Worm (Caenorhabditis elegans) whole organism, L4/young adult: ENCODE measurements around the gene ugt-62.

Source experiments
- W03F9.2 ChIP-seq: fragments of 150-350 bp; optimal IDR thresholded peaks from 2 replicates; lab custom pipeline; 2014; ENCODE audit warnings: missing biosample characterization, missing genetic modification characterization
- dao-5 ChIP-seq: sonication (generic microtip); optimal IDR thresholded peaks from 2 replicates; lab custom pipeline; 2016; ENCODE audit warnings: missing genotype, missing genetic modification characterization, moderate library complexity, missing compliant biosample characterization
- him-1 ChIP-seq: sonication (generic microtip); optimal IDR thresholded peaks from 2 replicates; lab custom pipeline; 2016; ENCODE audit warnings: missing genotype, missing genetic modification reagents, missing genetic modification characterization, missing compliant biosample characterization

The ugt-62 gene

ce11 chrIII:4540604-4541003 is at the start of gene ugt-62:
TSS of gene ugt-62 (minus strand) at chrIII:4540623.
- TF ChIP-seq W03F9.2 (tag; lab: Kevin White, UChicago), result no peak
- TF ChIP-seq him-1, result no peak
- no peak for TF ChIP-seq dao-5 (tag; lab: Kevin White, UChicago)

ce11 chrIII:4587177-4587576 is 46.8 kb upstream of the ugt-62 start, which contains the start of the genes F35G12.7 and smc-4:
TSS of gene F35G12.7 (minus strand) at chrIII:4587330.
TSS of gene smc-4 (plus strand) at chrIII:4587501.
- no peak for TF ChIP-seq dao-5 (tag; lab: Kevin White, UChicago)
- TF ChIP-seq him-1, result no peak
- no peak for TF ChIP-seq W03F9.2 (tag; lab: Kevin White, UChicago)

- TF ChIP-seq dao-5 (tag; lab: Kevin White, UChicago), result no peak
- no peak for TF ChIP-seq W03F9.2 (tag; lab: Kevin White, UChicago)
- no peak for TF ChIP-seq him-1
Measured at ce11 chrIII:4584068-4584566, 43.7 kb upstream of the ugt-62 start, which contains the start of gene F35G12.5. TSS of gene F35G12.5 (plus strand) at chrIII:4584118.

ce11 chrIII:4581495-4581894 is 41.1 kb upstream of the ugt-62 start, which contains the start of gene F35G12.12:
TSS of gene F35G12.12 (plus strand) at chrIII:4581795.
- TF ChIP-seq dao-5 (tag; lab: Kevin White, UChicago) (no peak), W03F9.2 (tag; lab: Kevin White, UChicago) (no peak), him-1 (no peak)

ce11 chrIII:4578385-4578903 is 38.0 kb upstream of the ugt-62 start, which contains the start of the genes sel-5 and wdr-48:
TSS of gene sel-5 (minus strand) at chrIII:4578437.
TSS of gene wdr-48 (plus strand) at chrIII:4578853.
- TF ChIP-seq dao-5 (tag; lab: Kevin White, UChicago) (no peak), W03F9.2 (tag; lab: Kevin White, UChicago) (peak; percentile 48), him-1 (no peak)

ce11 chrIII:4568455-4568854 is 28.0 kb upstream of the ugt-62 start, which contains the start of gene idhg-1:
TSS of gene idhg-1 (plus strand) at chrIII:4568797.
- TF ChIP-seq dao-5 (tag; lab: Kevin White, UChicago), result peak; percentile 54
- TF ChIP-seq W03F9.2 (tag; lab: Kevin White, UChicago), result peak; percentile 80
- TF ChIP-seq him-1, result peak; percentile 66

ce11 chrIII:4568030-4568429 is 27.6 kb upstream of the ugt-62 start, which contains the start of gene mlcd-1:
TSS of gene mlcd-1 (minus strand) at chrIII:4568130.
- no peak for TF ChIP-seq him-1
- TF ChIP-seq dao-5 (tag; lab: Kevin White, UChicago), result no peak
- TF ChIP-seq W03F9.2 (tag; lab: Kevin White, UChicago), result no peak

- TF ChIP-seq W03F9.2 (tag; lab: Kevin White, UChicago) (peak; percentile 43), dao-5 (tag; lab: Kevin White, UChicago) (no peak)
Measured at ce11 chrIII:4562070-4562788, 21.8 kb upstream of the ugt-62 start, which contains the start of gene pan-1. TSS of gene pan-1 (plus strand) at chrIII:4562738.

ce11 chrIII:4561286-4561685 is 20.9 kb upstream of the ugt-62 start:
- TF ChIP-seq W03F9.2 (tag; lab: Kevin White, UChicago) (no peak), him-1 (no peak), dao-5 (tag; lab: Kevin White, UChicago) (no peak)

ce11 chrIII:4560393-4560890 is 20.0 kb upstream of the ugt-62 start:
- TF ChIP-seq W03F9.2 (tag; lab: Kevin White, UChicago) (peak; percentile 34), dao-5 (tag; lab: Kevin White, UChicago) (no peak), him-1 (peak; percentile 7)

- TF ChIP-seq W03F9.2 (tag; lab: Kevin White, UChicago), result no peak
- TF ChIP-seq dao-5 (tag; lab: Kevin White, UChicago), result no peak
- TF ChIP-seq him-1, result no peak
Measured at ce11 chrIII:4555345-4555744, 14.9 kb upstream of the ugt-62 start.

- TF ChIP-seq him-1, result no peak
- TF ChIP-seq W03F9.2 (tag; lab: Kevin White, UChicago), result no peak
- TF ChIP-seq dao-5 (tag; lab: Kevin White, UChicago), result no peak
Measured at ce11 chrIII:4553316-4553715, 12.9 kb upstream of the ugt-62 start, which contains the start of gene imph-1. TSS of gene imph-1 (plus strand) at chrIII:4553616.

- no peak for TF ChIP-seq him-1
Measured at ce11 chrIII:4552872-4553271, 12.4 kb upstream of the ugt-62 start.

- TF ChIP-seq W03F9.2 (tag; lab: Kevin White, UChicago) (peak; percentile 20), dao-5 (tag; lab: Kevin White, UChicago) (no peak), him-1 (peak; percentile 32)
Measured at ce11 chrIII:4551963-4552362, 11.5 kb upstream of the ugt-62 start.
